Fruit fly (Drosophila melanogaster): ENCODE measurements around the gene CG33725.

- TF ChIP-seq h (optimal IDR thresholded peaks at IDR 0.05) = no peak
- TF ChIP-seq Sin3A (optimal IDR thresholded peaks at IDR 0.05) = no peak
- TF ChIP-seq psq (optimal IDR thresholded peaks at IDR 0.05) = no peak
- no peak for TF ChIP-seq ttk (optimal IDR thresholded peaks at IDR 0.05)
- no peak for TF ChIP-seq insv (optimal IDR thresholded peaks at IDR 0.05)
- TF ChIP-seq Myc (optimal IDR thresholded peaks at IDR 0.05) = no peak
These were observed 508 bp downstream of the CG33725 start for dm6 chr3L:12482917-12483316.
